Worm (Caenorhabditis elegans) whole organism, L2 larva: ENCODE measurements around the gene nspd-9.

ENCODE experiments used
- F13H6.1 ChIP-seq: sonication (generic microtip); optimal IDR thresholded peaks from 2 replicates; lab custom pipeline; 2016; ENCODE audit warnings: missing genetic modification characterization, missing compliant biosample characterization
- ZK546.5 ChIP-seq: sonication (generic microtip); optimal IDR thresholded peaks from 2 replicates; lab custom pipeline; 2017; ENCODE audit warnings: missing biosample characterization, missing genetic modification characterization
- ceh-82 ChIP-seq: fragments of 150-350 bp; optimal IDR thresholded peaks from 2 replicates; lab custom pipeline; 2014; ENCODE audit warnings: missing biosample characterization, missing genetic modification characterization
- elt-3 ChIP-seq: sonication (generic microtip); optimal IDR thresholded peaks from 2 replicates; lab custom pipeline; 2017; ENCODE audit warnings: missing biosample characterization, missing genetic modification characterization
- fos-1 ChIP-seq: fragments of 150-350 bp; optimal IDR thresholded peaks from 2 replicates; lab custom pipeline; 2014; ENCODE audit warnings: missing biosample characterization, missing genetic modification characterization
- lin-13 ChIP-seq: fragments of 150-350 bp; optimal IDR thresholded peaks from 2 replicates; lab custom pipeline; 2014; ENCODE audit warnings: missing biosample characterization, missing genetic modification reagents, missing genetic modification characterization
- mab-5 ChIP-seq: fragments of 150-350 bp; optimal IDR thresholded peaks from 2 replicates; lab custom pipeline; 2014; ENCODE audit warnings: missing biosample characterization, missing genetic modification characterization
- nhr-11 ChIP-seq: fragments of 150-350 bp; optimal IDR thresholded peaks from 2 replicates; lab custom pipeline; 2014; ENCODE audit warnings: missing biosample characterization, missing genetic modification characterization
- nhr-23 ChIP-seq: fragments of 150-350 bp; optimal IDR thresholded peaks from 2 replicates; lab custom pipeline; 2014; ENCODE audit warnings: missing biosample characterization, missing genetic modification reagents, missing genetic modification characterization
- nhr-25 ChIP-seq: fragments of 150-350 bp; sonication (generic microtip); optimal IDR thresholded peaks from 3 replicates; lab custom pipeline; 2014; ENCODE audit warnings: missing biosample characterization, missing genetic modification characterization
- peb-1 ChIP-seq: fragments of 150-350 bp; optimal IDR thresholded peaks from 2 replicates; lab custom pipeline; 2014; ENCODE audit warnings: missing biosample characterization, missing genetic modification characterization
- snpc-4 ChIP-seq: fragments of 150-350 bp; optimal IDR thresholded peaks from 2 replicates; lab custom pipeline; 2014; ENCODE audit warnings: missing biosample characterization, missing genetic modification characterization
- ztf-11 ChIP-seq: sonication (generic microtip); optimal IDR thresholded peaks from 2 replicates; lab custom pipeline; 2017; ENCODE audit warnings: missing biosample characterization, missing genetic modification characterization

DNA sequence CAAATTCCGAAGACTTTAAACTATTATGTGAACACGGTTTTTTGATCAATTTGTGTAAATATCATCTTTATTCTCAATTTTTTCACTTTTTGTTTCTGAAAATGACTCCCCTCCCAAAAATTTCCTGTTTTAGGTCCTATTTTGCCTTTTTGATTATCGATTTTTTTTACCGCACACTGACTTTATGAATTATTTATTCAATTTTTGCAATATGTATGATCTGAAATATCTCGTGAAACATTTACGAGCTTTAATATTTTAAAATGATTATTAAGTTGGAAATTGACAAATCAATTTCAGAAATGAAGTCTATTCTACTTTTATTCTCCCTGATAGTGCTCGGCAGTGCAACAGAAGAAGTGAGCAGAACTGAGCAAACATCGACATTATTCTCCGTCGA, 49.3 kb upstream of the nspd-9 start, which contains the start of gene C35D10.1:
- TF ChIP-seq fos-1 (tag; lab: Kevin White, UChicago) (no peak), nhr-11 (tag; lab: Kevin White, UChicago) (no peak), ceh-82 (no peak), ZK546.5 (tag; lab: Kevin White, UChicago) (no peak), nhr-23 (tag; lab: Kevin White, UChicago) (no peak), elt-3 (no peak), peb-1 (tag; lab: Kevin White, UChicago) (no peak), lin-13 (no peak), ztf-11 (tag; lab: Kevin White, UChicago) (no peak), F13H6.1 (tag; lab: Kevin White, UChicago) (no peak), nhr-25 (tag; lab: Kevin White, UChicago) (no peak), mab-5 (tag; lab: Kevin White, UChicago) (no peak), snpc-4 (tag; lab: Kevin White, UChicago) (no peak)
